Worm (Caenorhabditis elegans): Measurements from ENCODE around the gene M18.6.

The M18.6 gene

DNA sequence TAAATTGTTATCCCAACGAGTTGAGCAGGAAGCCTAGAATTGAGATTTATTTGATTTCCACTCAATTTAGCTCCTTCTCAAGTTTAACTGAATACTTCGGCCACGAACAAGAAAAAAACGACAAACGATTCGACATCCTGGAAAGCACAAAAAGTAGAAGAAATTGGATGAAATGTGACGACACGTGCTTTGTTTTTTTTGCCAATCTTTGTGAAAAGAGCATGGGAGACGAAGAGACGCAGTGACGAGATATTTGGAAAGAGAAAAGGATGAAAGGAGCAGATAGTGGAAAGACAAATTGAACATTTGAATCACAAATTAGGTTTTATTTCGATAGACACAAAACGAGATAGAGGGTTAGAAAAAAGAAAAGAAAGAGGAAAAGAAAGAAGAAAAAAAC, 6.6 kb upstream of the M18.6 start:
- no peak for TF ChIP-seq unc-62 (GFP tag; optimal IDR thresholded peaks at IDR 0.05)
- no peak for TF ChIP-seq dpl-1 (GFP tag; optimal IDR thresholded peaks at IDR 0.05)
- TF ChIP-seq lin-39 (tag; optimal IDR thresholded peaks at IDR 0.05) = no peak
- TF ChIP-seq ztf-4 (tag; optimal IDR thresholded peaks at IDR 0.05) = no peak
- no peak for TF ChIP-seq ces-1 (GFP tag; optimal IDR thresholded peaks at IDR 0.05)
- no peak for TF ChIP-seq ztf-11 (tag; optimal IDR thresholded peaks at IDR 0.05)
- TF ChIP-seq nhr-71 (tag; optimal IDR thresholded peaks at IDR 0.05) = peak; percentile 51
- no peak for TF ChIP-seq dsc-1 (tag; optimal IDR thresholded peaks at IDR 0.05)
- TF ChIP-seq grh-1 (GFP tag; IDR thresholded peaks at IDR 0.05) = no peak
- peak; percentile 56 for TF ChIP-seq ceh-63 (GFP tag; optimal IDR thresholded peaks at IDR 0.05)
- peak; percentile 19 for TF ChIP-seq tbx-2 (tag; optimal IDR thresholded peaks at IDR 0.05)
- TF ChIP-seq pqm-1 (tag; optimal IDR thresholded peaks at IDR 0.05) = no peak
- no peak for TF ChIP-seq lin-35 (GFP tag; optimal IDR thresholded peaks at IDR 0.05)
- no peak for TF ChIP-seq nhr-77 (tag; optimal IDR thresholded peaks at IDR 0.05)
- TF ChIP-seq ceh-90 (tag; optimal IDR thresholded peaks at IDR 0.05) = no peak
- peak in 1 of 3 experiments; percentile 6 for TF ChIP-seq ceh-82 (tag; optimal IDR thresholded peaks at IDR 0.05)
- TF ChIP-seq snu-23 (GFP tag; optimal IDR thresholded peaks at IDR 0.05) = peak; percentile 28
- no peak for TF ChIP-seq nhr-28 (tag; optimal IDR thresholded peaks at IDR 0.05)
- TF ChIP-seq nhr-12 (tag; optimal IDR thresholded peaks at IDR 0.05) = no peak
- no peak for TF ChIP-seq C04F5.9 (tag; optimal IDR thresholded peaks at IDR 0.05)
- no peak for TF ChIP-seq egl-27 (tag; optimal IDR thresholded peaks at IDR 0.05)
- peak; percentile 38 for TF ChIP-seq nhr-47 (tag; optimal IDR thresholded peaks at IDR 0.05)
- no peak for TF ChIP-seq mef-2 (tag; optimal IDR thresholded peaks at IDR 0.05)
- TF ChIP-seq ceh-88 (GFP tag; IDR thresholded peaks at IDR 0.05) = no peak
- no peak for TF ChIP-seq ama-1 (optimal IDR thresholded peaks at IDR 0.05)
- no peak for TF ChIP-seq elt-2 (tag; optimal IDR thresholded peaks at IDR 0.05)
- peak; percentile 16 for TF ChIP-seq swsn-7 (tag; optimal IDR thresholded peaks at IDR 0.05)
- no peak for TF ChIP-seq zip-4 (GFP tag; optimal IDR thresholded peaks at IDR 0.05)
- no peak for TF ChIP-seq fos-1 (tag; optimal IDR thresholded peaks at IDR 0.05)
- peak; percentile 76 for TF ChIP-seq fkh-10 (GFP tag; optimal IDR thresholded peaks at IDR 0.05)
- TF ChIP-seq nhr-20 (tag; optimal IDR thresholded peaks at IDR 0.05) = no peak
- no peak for TF ChIP-seq mdl-1 (tag; optimal IDR thresholded peaks at IDR 0.05)
- TF ChIP-seq nhr-85 (tag) = no peak
- peak in 1 of 2 experiments; percentile 5 for TF ChIP-seq efl-1 (optimal IDR thresholded peaks at IDR 0.05)
- TF ChIP-seq efl-1 (GFP tag; optimal IDR thresholded peaks at IDR 0.05 in 1 of 2) = no peak
- no peak for TF ChIP-seq hlh-17 (GFP tag; optimal IDR thresholded peaks at IDR 0.05; ENCODE audit: borderline replicate concordance)
- TF ChIP-seq xbp-1 (tag; optimal IDR thresholded peaks at IDR 0.05) = no peak
- no peak for TF ChIP-seq mep-1 (tag; optimal IDR thresholded peaks at IDR 0.05)
- TF ChIP-seq jun-1 (tag; optimal IDR thresholded peaks at IDR 0.05) = no peak
- TF ChIP-seq C16A3.4 (tag; optimal IDR thresholded peaks at IDR 0.05) = no peak
- TF ChIP-seq lir-3 (tag; optimal IDR thresholded peaks at IDR 0.05; ENCODE audit: poor library complexity) = no peak
- no peak for TF ChIP-seq unc-86 (tag; optimal IDR thresholded peaks at IDR 0.05)
- TF ChIP-seq lin-13 (GFP tag; optimal IDR thresholded peaks at IDR 0.05) = no peak
- no peak for TF ChIP-seq aha-1 (tag; optimal IDR thresholded peaks at IDR 0.05)
- no peak for TF ChIP-seq alr-1 (tag; optimal IDR thresholded peaks at IDR 0.05; ENCODE audit: borderline replicate concordance)
- TF ChIP-seq lsy-2 (tag; optimal IDR thresholded peaks at IDR 0.05) = peak in 1 of 2 experiments; percentile 45
- no peak for TF ChIP-seq unc-30 (tag; optimal IDR thresholded peaks at IDR 0.05)
- no peak for TF ChIP-seq hpl-2 (GFP tag; optimal IDR thresholded peaks at IDR 0.05)
- no peak for TF ChIP-seq sox-4 (tag; optimal IDR thresholded peaks at IDR 0.05)
- TF ChIP-seq irx-1 (tag; optimal IDR thresholded peaks at IDR 0.05) = no peak
- no peak for TF ChIP-seq isw-1 (GFP tag; IDR thresholded peaks at IDR 0.05)
- TF ChIP-seq fkh-8 (tag; optimal IDR thresholded peaks at IDR 0.05) = no peak
- no peak for TF ChIP-seq pag-3 (tag; optimal IDR thresholded peaks at IDR 0.05; ENCODE audit: borderline replicate concordance, insufficient read depth)
- TF ChIP-seq sup-37 (GFP tag; optimal IDR thresholded peaks at IDR 0.05) = no peak

Measured in whole organism, L1 larva.